Worm (Caenorhabditis elegans) whole organism, young adult: ENCODE measurements around the gene dsl-3.

ENCODE experiments used
- B0261.1 ChIP-seq: sonication (generic microtip); optimal IDR thresholded peaks from 2 replicates; lab custom pipeline; 2016; ENCODE audit warnings: mild to moderate bottlenecking, missing genetic modification characterization, moderate library complexity, missing compliant biosample characterization
- B0336.3 ChIP-seq: fragments of 200-800 bp; sonication (Bioruptor generic); IDR thresholded peaks from 2 replicates; pipeline ENCODE4 v1.3.6; 2022; ENCODE audit warnings: missing genetic modification characterization, missing compliant biosample characterization
- C06A6.2 ChIP-seq: fragments of 200-800 bp; sonication (Bioruptor generic); conservative IDR thresholded peaks from 2 replicates; pipeline ENCODE4 v1.3.6; 2022; ENCODE audit warnings: missing genetic modification characterization, missing compliant biosample characterization
- F39B2.1 ChIP-seq: fragments of 200-800 bp; sonication (Bioruptor generic); IDR thresholded peaks from 2 replicates; pipeline ENCODE4 v1.3.6; 2022; ENCODE audit warnings: missing genetic modification reagents, missing genetic modification characterization, missing compliant biosample characterization
- F57C9.4 ChIP-seq: sonication (generic microtip); optimal IDR thresholded peaks from 2 replicates; lab custom pipeline; 2017; ENCODE audit warnings: mild to moderate bottlenecking, missing genetic modification characterization, missing compliant biosample characterization
- K12H6.12 ChIP-seq: fragments of 200-800 bp; sonication (Bioruptor generic); optimal IDR thresholded peaks from 2 replicates; lab custom pipeline; 2018; ENCODE audit warnings: mild to moderate bottlenecking, missing genetic modification characterization, missing compliant biosample characterization
- T26A5.8 ChIP-seq: sonication (generic microtip); optimal IDR thresholded peaks from 2 replicates; lab custom pipeline; 2016; ENCODE audit warnings: missing genetic modification characterization, missing compliant biosample characterization
- Y53F4B.3 ChIP-seq: fragments of 200-800 bp; sonication (Bioruptor generic); IDR thresholded peaks from 2 replicates; pipeline ENCODE4 v1.3.6; 2022; ENCODE audit warnings: missing genetic modification reagents, missing genetic modification characterization, missing compliant biosample characterization
- Y79H2A.3 ChIP-seq: fragments of 200-800 bp; sonication (Bioruptor generic); conservative IDR thresholded peaks from 2 replicates; pipeline ENCODE4 v1.3.6; 2022; ENCODE audit warnings: missing genetic modification reagents, missing genetic modification characterization, missing compliant biosample characterization
- Y95B8A.8 ChIP-seq: fragments of 200-800 bp; sonication (Bioruptor generic); IDR thresholded peaks from 2 replicates; pipeline ENCODE4 v1.3.6; 2022; ENCODE audit warnings: missing genetic modification reagents, missing genetic modification characterization, missing compliant biosample characterization
- akir-1 ChIP-seq: fragments of 200-800 bp; sonication (Bioruptor generic); optimal IDR thresholded peaks from 2 replicates; lab custom pipeline; 2018; ENCODE audit warnings: mild to moderate bottlenecking, missing genetic modification characterization, moderate library complexity, missing compliant biosample characterization
- attf-3 ChIP-seq: fragments of 200-800 bp; sonication (Bioruptor generic); conservative IDR thresholded peaks from 2 replicates; pipeline ENCODE4 v1.3.6; 2022; ENCODE audit warnings: missing genetic modification reagents, missing genetic modification characterization, missing compliant biosample characterization
- attf-6 ChIP-seq: fragments of 200-800 bp; sonication (Bioruptor generic); IDR thresholded peaks from 2 replicates; pipeline ENCODE4 v1.3.6; 2022; ENCODE audit warnings: missing genetic modification reagents, missing genetic modification characterization, missing compliant biosample characterization
- cebp-1 ChIP-seq, 2 experiments: fragments of 200-800 bp in 1 of 2; sonication (Bioruptor generic) in 1 of 2; sonication (generic microtip) in 1 of 2; IDR thresholded peaks in 1 of 2; optimal IDR thresholded peaks in 1 of 2; 2 replicates each; pipeline versions ENCODE4 v1.3.6 to Lab custom; 2017 to 2022; ENCODE audit warnings: missing compliant biosample characterization in 2 of 2, missing genetic modification characterization in 2 of 2, mild to moderate bottlenecking in 1 of 2, missing genetic modification reagents in 1 of 2, moderate library complexity in 1 of 2
- cebp-2 ChIP-seq: fragments of 200-800 bp; sonication (Bioruptor generic); IDR thresholded peaks from 2 replicates; pipeline ENCODE4 v1.3.6; 2022; ENCODE audit warnings: missing genetic modification characterization, missing compliant biosample characterization
- ceh-27 ChIP-seq: fragments of 200-800 bp; sonication (Bioruptor generic); optimal IDR thresholded peaks from 2 replicates; lab custom pipeline; 2018; ENCODE audit warnings: mild to moderate bottlenecking, missing genetic modification characterization, moderate library complexity, missing compliant biosample characterization
- ceh-58 ChIP-seq: fragments of 200-800 bp; sonication (Bioruptor generic); IDR thresholded peaks from 2 replicates; pipeline ENCODE4 v1.3.6; 2022; ENCODE audit warnings: missing genetic modification characterization, missing compliant biosample characterization
- dox-1 ChIP-seq: fragments of 200-800 bp; sonication (Bioruptor generic); IDR thresholded peaks from 2 replicates; pipeline ENCODE4 v1.3.6; 2022; ENCODE audit warnings: missing genetic modification reagents, missing genetic modification characterization, missing compliant biosample characterization
- ets-4 ChIP-seq: fragments of 200-800 bp; sonication (Bioruptor generic); optimal IDR thresholded peaks from 2 replicates; lab custom pipeline; 2018; ENCODE audit warnings: mild to moderate bottlenecking, missing genetic modification characterization, missing compliant biosample characterization
- lag-1 ChIP-seq: fragments of 200-800 bp; sonication (Bioruptor generic); IDR thresholded peaks from 2 replicates; pipeline ENCODE4 v1.3.6; 2022; ENCODE audit warnings: missing genetic modification reagents, missing genetic modification characterization, missing compliant biosample characterization
- lin-40 ChIP-seq: sonication (generic microtip); optimal IDR thresholded peaks from 2 replicates; lab custom pipeline; 2016; ENCODE audit warnings: missing genetic modification characterization, mild to moderate bottlenecking, missing compliant biosample characterization, missing genotype, missing genetic modification reagents
- madf-6 ChIP-seq: fragments of 200-800 bp; sonication (Bioruptor generic); IDR thresholded peaks from 2 replicates; pipeline ENCODE4 v1.3.6; 2022; ENCODE audit warnings: missing genetic modification reagents, missing genetic modification characterization, missing compliant biosample characterization
- madf-8 ChIP-seq: fragments of 200-800 bp; sonication (Bioruptor generic); conservative IDR thresholded peaks from 2 replicates; pipeline ENCODE4 v1.3.6; 2022; ENCODE audit warnings: missing genetic modification reagents, missing genetic modification characterization, missing compliant biosample characterization
- nfya-2 ChIP-seq: fragments of 200-800 bp; sonication (Bioruptor generic); IDR thresholded peaks from 2 replicates; pipeline ENCODE4 v1.3.6; 2022; ENCODE audit warnings: missing genetic modification reagents, missing genetic modification characterization, missing compliant biosample characterization
- nfyb-1 ChIP-seq: fragments of 200-800 bp; sonication (Bioruptor generic); IDR thresholded peaks from 2 replicates; pipeline ENCODE4 v1.3.6; 2022; ENCODE audit warnings: missing genetic modification reagents, missing genetic modification characterization, missing compliant biosample characterization
- nhr-179 ChIP-seq: sonication (generic microtip); optimal IDR thresholded peaks from 2 replicates; lab custom pipeline; 2016; ENCODE audit warnings: mild to moderate bottlenecking, missing genetic modification characterization, missing compliant biosample characterization
- nhr-27 ChIP-seq: fragments of 200-800 bp; sonication (Bioruptor generic); optimal IDR thresholded peaks from 2 replicates; lab custom pipeline; 2018; ENCODE audit warnings: mild to moderate bottlenecking, missing genetic modification characterization, moderate library complexity, missing compliant biosample characterization
- pha-4 ChIP-seq: fragments of 150-350 bp; sonication (generic microtip); optimal IDR thresholded peaks from 2 replicates; lab custom pipeline; 2014; ENCODE audit warnings: missing biosample characterization, missing genetic modification reagents, missing genetic modification characterization
- snpc-1.1 ChIP-seq: sonication (generic microtip); optimal IDR thresholded peaks from 2 replicates; lab custom pipeline; 2017; ENCODE audit warnings: missing genetic modification characterization, mild to moderate bottlenecking, missing compliant biosample characterization, antibody characterized with exemption, moderate library complexity, missing genotype, missing genetic modification reagents; ENCODE audit not compliant: insufficient read depth
- snpc-1.3 ChIP-seq: sonication (generic microtip); optimal IDR thresholded peaks from 2 replicates; lab custom pipeline; 2017; ENCODE audit warnings: missing genetic modification characterization, mild to moderate bottlenecking, missing compliant biosample characterization, antibody characterized with exemption, moderate library complexity, missing genotype, missing genetic modification reagents; ENCODE audit not compliant: insufficient read depth
- snpc-4 ChIP-seq, 5 experiments: fragments of 150-350 bp in 1 of 5; sonication (generic microtip) in 4 of 5; optimal IDR thresholded peaks; 2 replicates each; lab custom pipeline; 2014 to 2018; ENCODE audit warnings: missing genetic modification characterization in 5 of 5, missing biosample characterization in 3 of 5, antibody characterized with exemption in 2 of 5, mild to moderate bottlenecking in 2 of 5, missing compliant biosample characterization in 2 of 5, missing genotype in 2 of 5, moderate library complexity in 2 of 5, missing genetic modification reagents in 1 of 5
- somi-1 ChIP-seq: fragments of 200-800 bp; sonication (Bioruptor generic); optimal IDR thresholded peaks from 2 replicates; lab custom pipeline; 2018; ENCODE audit warnings: mild to moderate bottlenecking, missing genetic modification characterization, missing compliant biosample characterization
- tbp1 ChIP-seq: fragments of 200-800 bp; sonication (Bioruptor generic); optimal IDR thresholded peaks from 2 replicates; lab custom pipeline; 2018; ENCODE audit warnings: mild to moderate bottlenecking, missing genetic modification characterization, missing compliant biosample characterization
- tbx-9 ChIP-seq: sonication (generic microtip); optimal IDR thresholded peaks from 2 replicates; lab custom pipeline; 2016; ENCODE audit warnings: borderline replicate concordance, missing genetic modification characterization, inconsistent platforms, missing compliant biosample characterization
- unc-130 ChIP-seq: sonication (generic microtip); optimal IDR thresholded peaks from 2 replicates; lab custom pipeline; 2016; ENCODE audit warnings: missing genetic modification reagents, missing genetic modification characterization, missing compliant biosample characterization
- zfh-2 ChIP-seq: fragments of 200-800 bp; sonication (Bioruptor generic); conservative IDR thresholded peaks from 2 replicates; pipeline ENCODE4 v1.3.6; 2022; ENCODE audit warnings: missing genetic modification reagents, missing genetic modification characterization, missing compliant biosample characterization
- zim-3 ChIP-seq: sonication (generic microtip); optimal IDR thresholded peaks from 2 replicates; lab custom pipeline; 2017; ENCODE audit warnings: mild to moderate bottlenecking, missing genetic modification characterization, moderate library complexity, missing compliant biosample characterization
- ztf-3 ChIP-seq: fragments of 200-800 bp; sonication (Bioruptor generic); optimal IDR thresholded peaks from 2 replicates; lab custom pipeline; 2018; ENCODE audit warnings: mild to moderate bottlenecking, missing genetic modification characterization, missing compliant biosample characterization

Gene dsl-3

DNA sequence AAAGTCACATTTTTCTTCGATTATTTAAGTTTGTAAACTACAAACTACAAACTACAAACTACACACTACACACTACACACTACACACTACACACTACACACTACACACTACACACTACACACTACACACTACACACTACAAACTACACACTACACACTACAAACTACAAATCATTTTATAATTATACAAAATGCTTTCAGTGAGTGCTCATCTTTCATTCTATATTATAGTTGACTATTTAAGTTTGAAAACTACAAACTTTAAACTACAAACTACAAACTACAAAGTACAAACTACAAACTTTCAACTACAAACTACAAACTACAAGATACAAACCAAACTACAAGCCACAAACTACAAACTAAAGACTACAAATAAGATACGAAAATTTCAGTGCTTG is 14.4 kb downstream of the dsl-3 start (continued):
- TF ChIP-seq madf-8 (GFP tag; lab: Robert Waterston, UW) = no peak
- TF ChIP-seq ets-4 = no peak
- TF ChIP-seq nhr-27 (tag; lab: Kevin White, UChicago) = no peak
- TF ChIP-seq F39B2.1 = no peak
- TF ChIP-seq snpc-1.3 (tag; lab: Kevin White, UChicago) = no peak

DNA sequence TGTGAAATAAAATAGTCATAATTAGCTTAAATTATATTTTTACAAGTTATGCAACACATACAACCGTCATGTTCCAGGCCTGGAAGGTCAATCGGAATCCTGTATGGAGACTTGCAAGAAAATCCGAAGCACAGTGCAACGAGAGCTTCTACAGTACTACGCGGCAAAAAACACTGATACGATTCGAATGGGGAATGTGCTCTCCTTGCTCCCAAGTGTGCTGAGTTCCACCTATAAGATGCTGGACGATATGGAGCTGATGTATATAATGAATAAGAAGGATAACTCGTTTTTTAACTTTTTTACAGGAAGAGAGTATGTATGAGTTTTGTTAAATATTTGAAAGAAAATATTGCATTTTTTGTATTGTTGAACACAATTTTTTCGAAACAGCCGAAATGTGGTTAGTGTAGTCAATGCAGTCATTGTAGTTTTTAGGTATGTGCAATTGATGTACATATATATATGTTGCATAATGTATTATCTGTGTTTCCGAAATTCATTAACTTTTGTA is 16.3 kb downstream of the dsl-3 start, which contains the start of gene nhr-146:
Gene nhr-146, plus strand, starts transcription at position 464 of the 514 bp plus-strand sequence.
- TF ChIP-seq akir-1 (GFP tag; lab: Kevin White, UChicago) = no peak
- TF ChIP-seq F57C9.4 (tag; lab: Kevin White, UChicago) = no peak
- TF ChIP-seq lag-1 (GFP tag; lab: Robert Waterston, UW) = no peak
- no peak for TF ChIP-seq unc-130 (GFP tag; lab: Kevin White, UChicago)
- TF ChIP-seq nfya-2 = no peak
- no peak for TF ChIP-seq C06A6.2 (GFP tag; lab: Robert Waterston, UW)
- TF ChIP-seq ztf-3 (GFP tag; lab: Kevin White, UChicago) = no peak
- no peak for TF ChIP-seq pha-4
- no peak for TF ChIP-seq Y53F4B.3 (GFP tag; lab: Robert Waterston, UW)
- no peak for TF ChIP-seq nfyb-1 (GFP tag; lab: Robert Waterston, UW)
- TF ChIP-seq dox-1 = no peak
- no peak for TF ChIP-seq tbp1 (GFP tag; lab: Kevin White, UChicago)
- TF ChIP-seq somi-1 (GFP tag; lab: Kevin White, UChicago) = no peak

DNA sequence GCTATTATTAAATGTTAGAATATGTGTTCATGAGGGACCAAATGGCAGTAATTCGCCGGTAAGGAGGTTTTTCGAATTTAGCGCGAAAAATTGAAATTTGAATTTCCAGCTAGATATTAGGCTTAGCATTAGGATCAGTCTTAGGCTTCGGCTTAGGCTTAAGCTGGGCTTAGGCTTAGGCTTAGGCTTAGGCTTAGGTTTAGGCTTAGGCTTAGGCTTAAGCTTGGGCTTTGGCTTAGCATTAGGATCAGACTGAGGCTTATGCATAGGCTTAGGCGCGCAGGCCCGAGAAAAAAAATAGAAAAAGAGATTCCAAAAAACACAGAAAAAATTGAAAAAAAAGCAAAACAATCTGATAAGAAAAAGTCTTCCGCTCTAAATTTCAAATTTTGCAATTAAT is 18.2 kb downstream of the dsl-3 start:
- TF ChIP-seq ceh-27 (GFP tag; lab: Kevin White, UChicago) (no peak), cebp-2 (0 out of 2 replicates have a peak, but pooled peaks have one; percentile 59), zim-3 (tag; lab: Kevin White, UChicago) (no peak), tbx-9 (tag; lab: Kevin White, UChicago) (no peak), cebp-1 (GFP tag; IDR thresholded peaks at IDR 0.05; lab: Robert Waterston, UW) (no peak), cebp-1 (tag; optimal IDR thresholded peaks at IDR 0.05; lab: Kevin White, UChicago) (no peak), attf-6 (GFP tag; lab: Robert Waterston, UW) (no peak), lin-40 (tag; lab: Kevin White, UChicago) (no peak)
- TF ChIP-seq, all 124 proteins: peak for 1

DNA sequence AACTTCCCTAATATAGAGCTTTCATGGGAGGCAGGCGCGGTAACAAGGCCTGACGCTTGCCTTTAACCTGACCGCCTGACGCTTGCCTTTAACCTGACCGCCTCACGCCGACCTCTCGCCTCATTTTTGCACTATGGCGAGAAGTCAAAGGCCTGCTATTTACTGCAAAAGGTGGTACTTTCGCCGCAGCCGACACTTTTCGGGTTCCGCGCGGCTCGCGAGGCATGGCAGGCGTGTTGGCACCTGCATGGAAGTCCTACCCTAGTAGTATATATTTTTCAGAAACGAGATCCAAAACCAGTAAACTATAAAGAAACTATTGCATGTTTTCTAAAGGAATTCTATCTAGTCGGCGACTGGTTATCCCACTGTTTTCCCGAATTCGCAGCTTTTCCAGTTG is 18.7 kb downstream of the dsl-3 start:
- peak; percentile 58 for TF ChIP-seq zfh-2 (GFP tag; lab: Robert Waterston, UW)
- TF ChIP-seq snpc-1.1 (tag; lab: Kevin White, UChicago) = peak; percentile 44
- TF ChIP-seq Y95B8A.8 = no peak
- peak; percentile 39 for TF ChIP-seq snpc-4 (GFP tag; optimal IDR thresholded peaks at IDR 0.05; lab: Kevin White, UChicago)
- TF ChIP-seq snpc-4 (tag; optimal IDR thresholded peaks at IDR 0.05; lab: Kevin White, UChicago) = peak in 2 of 4 experiments; percentile 47 to 71

- TF ChIP-seq B0261.1 (no peak), K12H6.12 (no peak), attf-3 (GFP tag; lab: Robert Waterston, UW) (no peak), madf-6 (GFP tag; lab: Robert Waterston, UW) (no peak), B0336.3 (GFP tag; lab: Robert Waterston, UW) (no peak), ceh-58 (GFP tag; lab: Robert Waterston, UW) (no peak), madf-8 (GFP tag; lab: Robert Waterston, UW) (no peak), Y79H2A.3 (GFP tag; lab: Robert Waterston, UW) (no peak), nhr-179 (no peak), T26A5.8 (no peak), snpc-4 (GFP tag; optimal IDR thresholded peaks at IDR 0.05; lab: Kevin White, UChicago) (no peak), snpc-4 (tag; optimal IDR thresholded peaks at IDR 0.05; lab: Kevin White, UChicago) (no peak)
Measured at ce11 chrIV:1631651-1632050, 21.6 kb downstream of the dsl-3 start, which contains the start of gene cpg-24. Gene cpg-24, plus strand, starts transcription at chrIV:1631951.
